Worm (Caenorhabditis elegans) whole organism, young adult: Measurements from ENCODE around the gene T22C8.1.

Source experiments
- B0261.1 ChIP-seq: sonication (generic microtip); optimal IDR thresholded peaks from 2 replicates; lab custom pipeline; 2016; ENCODE audit warnings: mild to moderate bottlenecking, missing genetic modification characterization, moderate library complexity, missing compliant biosample characterization
- B0336.3 ChIP-seq: fragments of 200-800 bp; sonication (Bioruptor generic); IDR thresholded peaks from 2 replicates; pipeline ENCODE4 v1.3.6; 2022; ENCODE audit warnings: missing genetic modification characterization, missing compliant biosample characterization
- D2030.7 ChIP-seq: fragments of 200-800 bp; sonication (Bioruptor generic); IDR thresholded peaks from 2 replicates; pipeline ENCODE4 v1.3.6; 2022; ENCODE audit warnings: missing genetic modification reagents, missing genetic modification characterization, missing compliant biosample characterization
- K11D2.4 ChIP-seq: fragments of 200-800 bp; sonication (Bioruptor generic); IDR thresholded peaks from 2 replicates; pipeline ENCODE4 v1.3.6; 2022; ENCODE audit warnings: missing genetic modification reagents, missing genetic modification characterization, missing compliant biosample characterization
- Y79H2A.3 ChIP-seq: fragments of 200-800 bp; sonication (Bioruptor generic); conservative IDR thresholded peaks from 2 replicates; pipeline ENCODE4 v1.3.6; 2022; ENCODE audit warnings: missing genetic modification reagents, missing genetic modification characterization, missing compliant biosample characterization
- Y95B8A.8 ChIP-seq: fragments of 200-800 bp; sonication (Bioruptor generic); IDR thresholded peaks from 2 replicates; pipeline ENCODE4 v1.3.6; 2022; ENCODE audit warnings: missing genetic modification reagents, missing genetic modification characterization, missing compliant biosample characterization
- aptf-2 ChIP-seq: fragments of 200-800 bp; sonication (Bioruptor generic); conservative IDR thresholded peaks from 2 replicates; pipeline ENCODE4 v1.3.6; 2022; ENCODE audit warnings: missing genetic modification reagents, missing genetic modification characterization, missing compliant biosample characterization
- aptf-3 ChIP-seq: fragments of 200-800 bp; sonication (Bioruptor generic); IDR thresholded peaks from 2 replicates; pipeline ENCODE4 v1.3.6; 2022; ENCODE audit warnings: missing genetic modification characterization, missing compliant biosample characterization
- chd-7 ChIP-seq: sonication (generic microtip); optimal IDR thresholded peaks from 2 replicates; lab custom pipeline; 2016; ENCODE audit warnings: mild to moderate bottlenecking, missing genetic modification characterization, moderate library complexity, missing compliant biosample characterization
- die-1 ChIP-seq: sonication (generic microtip); optimal IDR thresholded peaks from 2 replicates; lab custom pipeline; 2016; ENCODE audit warnings: missing genotype, mild to moderate bottlenecking, missing genetic modification characterization, missing compliant biosample characterization
- dpff-1 ChIP-seq: sonication (generic microtip); optimal IDR thresholded peaks from 2 replicates; lab custom pipeline; 2017; ENCODE audit warnings: mild to moderate bottlenecking, missing genetic modification characterization, missing compliant biosample characterization
- dpl-1 ChIP-seq: fragments of 150-350 bp; optimal IDR thresholded peaks from 2 replicates; lab custom pipeline; 2014; ENCODE audit warnings: missing biosample characterization, missing genetic modification reagents, missing genetic modification characterization
- gei-17 ChIP-seq: fragments of 200-800 bp; sonication (Bioruptor generic); optimal IDR thresholded peaks from 2 replicates; lab custom pipeline; 2018; ENCODE audit warnings: mild to moderate bottlenecking, missing genetic modification characterization, missing compliant biosample characterization
- him-1 ChIP-seq: sonication (generic microtip); optimal IDR thresholded peaks from 2 replicates; lab custom pipeline; 2016; ENCODE audit warnings: missing genotype, missing genetic modification reagents, missing genetic modification characterization, missing compliant biosample characterization
- hmg-1.2 ChIP-seq: fragments of 200-800 bp; sonication (Bioruptor generic); IDR thresholded peaks from 2 replicates; pipeline ENCODE4 v1.3.6; 2022; ENCODE audit warnings: missing genetic modification reagents, missing genetic modification characterization, missing compliant biosample characterization
- hmg-20 ChIP-seq: fragments of 200-800 bp; sonication (Bioruptor generic); IDR thresholded peaks from 2 replicates; pipeline ENCODE4 v1.3.6; 2022; ENCODE audit warnings: missing genetic modification reagents, missing genetic modification characterization, missing compliant biosample characterization
- hsf-1 ChIP-seq: fragments of 200-800 bp; sonication (Bioruptor generic); IDR thresholded peaks from 2 replicates; pipeline ENCODE4 v1.3.6; 2022; ENCODE audit warnings: missing genetic modification reagents, missing genetic modification characterization, missing compliant biosample characterization
- lag-1 ChIP-seq: fragments of 200-800 bp; sonication (Bioruptor generic); IDR thresholded peaks from 2 replicates; pipeline ENCODE4 v1.3.6; 2022; ENCODE audit warnings: missing genetic modification reagents, missing genetic modification characterization, missing compliant biosample characterization
- let-607 ChIP-seq, 2 experiments: fragments of 200-800 bp in 1 of 2; sonication (Bioruptor generic) in 1 of 2; sonication (generic microtip) in 1 of 2; optimal IDR thresholded peaks; 2 replicates each; lab custom pipeline; 2016 to 2018; ENCODE audit warnings: mild to moderate bottlenecking in 2 of 2, missing compliant biosample characterization in 2 of 2, missing genetic modification characterization in 2 of 2, moderate library complexity in 2 of 2, missing genotype in 1 of 2
- lin-26 ChIP-seq: fragments of 200-800 bp; sonication (Bioruptor generic); IDR thresholded peaks from 2 replicates; pipeline ENCODE4 v1.3.6; 2022; ENCODE audit warnings: missing genetic modification reagents, missing genetic modification characterization, missing compliant biosample characterization
- lin-35 ChIP-seq, 3 experiments: fragments of 150-350 bp in 2 of 3; sonication (generic microtip) in 1 of 3; optimal IDR thresholded peaks; 2 replicates each; lab custom pipeline; 2014 to 2018; ENCODE audit warnings: missing biosample characterization in 3 of 3, missing genetic modification characterization in 3 of 3, missing genetic modification reagents in 3 of 3
- lin-40 ChIP-seq: sonication (generic microtip); optimal IDR thresholded peaks from 2 replicates; lab custom pipeline; 2016; ENCODE audit warnings: missing genetic modification characterization, mild to moderate bottlenecking, missing compliant biosample characterization, missing genotype, missing genetic modification reagents
- lsl-1 ChIP-seq: fragments of 200-800 bp; sonication (Bioruptor generic); optimal IDR thresholded peaks from 2 replicates; lab custom pipeline; 2018; ENCODE audit warnings: mild to moderate bottlenecking, missing genetic modification characterization, moderate library complexity, missing compliant biosample characterization
- madf-3 ChIP-seq: fragments of 200-800 bp; sonication (Bioruptor generic); IDR thresholded peaks from 2 replicates; pipeline ENCODE4 v1.3.6; 2022; ENCODE audit warnings: missing genetic modification reagents, missing genetic modification characterization, missing compliant biosample characterization
- mel-28 ChIP-seq: sonication (generic microtip); optimal IDR thresholded peaks from 2 replicates; lab custom pipeline; 2016; ENCODE audit warnings: borderline replicate concordance, mild to moderate bottlenecking, missing genetic modification characterization, missing compliant biosample characterization
- nfya-1 ChIP-seq: sonication (generic microtip); optimal IDR thresholded peaks from 2 replicates; lab custom pipeline; 2017; ENCODE audit warnings: antibody characterized with exemption, missing compliant biosample characterization, missing genetic modification characterization, borderline replicate concordance; ENCODE audit not compliant: insufficient read depth
- nfyb-1 ChIP-seq: fragments of 200-800 bp; sonication (Bioruptor generic); IDR thresholded peaks from 2 replicates; pipeline ENCODE4 v1.3.6; 2022; ENCODE audit warnings: missing genetic modification reagents, missing genetic modification characterization, missing compliant biosample characterization
- repo-1 ChIP-seq: sonication (generic microtip); optimal IDR thresholded peaks from 2 replicates; lab custom pipeline; 2017; ENCODE audit warnings: mild to moderate bottlenecking, missing genetic modification characterization, missing compliant biosample characterization
- rpc-1 ChIP-seq, 2 experiments: fragments of 150-350 bp in 1 of 2; sonication (generic microtip) in 1 of 2; optimal IDR thresholded peaks; 2 replicates each; lab custom pipeline; 2014 to 2018; ENCODE audit warnings: missing biosample characterization in 1 of 2, missing genetic modification characterization in 1 of 2, missing genetic modification reagents in 1 of 2, missing genotype in 1 of 2
- sdz-38 ChIP-seq: sonication (generic microtip); optimal IDR thresholded peaks from 2 replicates; lab custom pipeline; 2016; ENCODE audit warnings: missing genotype, missing genetic modification characterization, missing compliant biosample characterization
- sea-2 ChIP-seq: fragments of 200-800 bp; sonication (Bioruptor generic); IDR thresholded peaks from 2 replicates; pipeline ENCODE4 v1.3.6; 2022; ENCODE audit warnings: missing genetic modification characterization, missing compliant biosample characterization
- snpc-1.3 ChIP-seq: sonication (generic microtip); optimal IDR thresholded peaks from 2 replicates; lab custom pipeline; 2017; ENCODE audit warnings: missing genetic modification characterization, mild to moderate bottlenecking, missing compliant biosample characterization, antibody characterized with exemption, moderate library complexity, missing genotype, missing genetic modification reagents; ENCODE audit not compliant: insufficient read depth
- sptf-2 ChIP-seq: fragments of 200-800 bp; sonication (Bioruptor generic); optimal IDR thresholded peaks from 2 replicates; lab custom pipeline; 2018; ENCODE audit warnings: mild to moderate bottlenecking, missing genetic modification characterization, missing compliant biosample characterization
- tbp1 ChIP-seq: fragments of 200-800 bp; sonication (Bioruptor generic); optimal IDR thresholded peaks from 2 replicates; lab custom pipeline; 2018; ENCODE audit warnings: mild to moderate bottlenecking, missing genetic modification characterization, missing compliant biosample characterization
- tlf-1 ChIP-seq: fragments of 200-800 bp; sonication (Bioruptor generic); optimal IDR thresholded peaks from 2 replicates; lab custom pipeline; 2018; ENCODE audit warnings: mild to moderate bottlenecking, missing genetic modification characterization, missing compliant biosample characterization
- zim-3 ChIP-seq: sonication (generic microtip); optimal IDR thresholded peaks from 2 replicates; lab custom pipeline; 2017; ENCODE audit warnings: mild to moderate bottlenecking, missing genetic modification characterization, moderate library complexity, missing compliant biosample characterization
- ztf-18 ChIP-seq: sonication (generic microtip); optimal IDR thresholded peaks from 2 replicates; lab custom pipeline; 2016; ENCODE audit warnings: missing genotype, mild to moderate bottlenecking, missing genetic modification characterization, missing compliant biosample characterization
- ztf-22 ChIP-seq: fragments of 200-800 bp; sonication (Bioruptor generic); optimal IDR thresholded peaks from 2 replicates; lab custom pipeline; 2018; ENCODE audit warnings: mild to moderate bottlenecking, missing genetic modification characterization, moderate library complexity, missing compliant biosample characterization

The T22C8.1 gene

ce11 chrII:8630088-8630487 is 17.5 kb downstream of the T22C8.1 start, which contains the start of gene T22C8.6:
T22C8.6 (minus strand) TSS chrII:8630281.
- no peak for TF ChIP-seq sptf-2
- no peak for TF ChIP-seq lin-40 (tag; lab: Kevin White, UChicago)
- no peak for TF ChIP-seq let-607 (tag; optimal IDR thresholded peaks at IDR 0.05; lab: Kevin White, UChicago)
- no peak for TF ChIP-seq die-1 (tag; lab: Kevin White, UChicago)
- no peak for TF ChIP-seq lin-35 (GFP tag; optimal IDR thresholded peaks at IDR 0.05; lab: Kevin White, UChicago)
- TF ChIP-seq Y79H2A.3 (GFP tag; lab: Robert Waterston, UW), result no peak
- no peak for TF ChIP-seq lag-1 (GFP tag; lab: Robert Waterston, UW)
- no peak for TF ChIP-seq repo-1 (tag; lab: Kevin White, UChicago)
- TF ChIP-seq B0336.3 (GFP tag; lab: Robert Waterston, UW), result no peak
- no peak for TF ChIP-seq hmg-1.2 (GFP tag; lab: Robert Waterston, UW)
- TF ChIP-seq ztf-18 (tag; lab: Kevin White, UChicago), result no peak
- TF ChIP-seq zim-3 (tag; lab: Kevin White, UChicago), result no peak
- no peak for TF ChIP-seq K11D2.4
- TF ChIP-seq sea-2, result no peak
- TF ChIP-seq Y95B8A.8 (GFP tag; lab: Robert Waterston, UW), result no peak

- TF ChIP-seq D2030.7 (GFP tag; lab: Robert Waterston, UW), result 0 out of 2 replicates have a peak, but pooled peaks have one; percentile 18
- no peak for TF ChIP-seq mel-28 (tag; lab: Kevin White, UChicago)
- TF ChIP-seq sptf-2, result peak; percentile 90
- TF ChIP-seq chd-7 (tag; lab: Kevin White, UChicago), result no peak
- TF ChIP-seq hmg-20, result no peak
- TF ChIP-seq hmg-1.2 (GFP tag; lab: Robert Waterston, UW), result no peak
- TF ChIP-seq B0261.1 (tag; lab: Kevin White, UChicago), result peak; percentile 56
- peak; percentile 82 for TF ChIP-seq tbp1
- no peak for TF ChIP-seq aptf-2 (GFP tag; lab: Robert Waterston, UW)
- peak; percentile 34 for TF ChIP-seq die-1 (tag; lab: Kevin White, UChicago)
- no peak for TF ChIP-seq ztf-22 (GFP tag; lab: Kevin White, UChicago)
- no peak for TF ChIP-seq dpl-1
- TF ChIP-seq rpc-1 (optimal IDR thresholded peaks at IDR 0.05; lab: Kevin White, UChicago), result peak; percentile 53
- peak; percentile 76 for TF ChIP-seq rpc-1 (tag; optimal IDR thresholded peaks at IDR 0.05; lab: Kevin White, UChicago)
- no peak for TF ChIP-seq nfyb-1
- TF ChIP-seq tlf-1 (GFP tag; lab: Kevin White, UChicago), result no peak
- TF ChIP-seq snpc-1.3 (tag; lab: Kevin White, UChicago), result peak; percentile 37
- peak; percentile 36; the same call in 1 of the 2 replicates for TF ChIP-seq hsf-1 (GFP tag; lab: Robert Waterston, UW)
- no peak for TF ChIP-seq aptf-3 (GFP tag; lab: Robert Waterston, UW)
- TF ChIP-seq lsl-1, result peak; percentile 13
- 0 out of 2 replicates have a peak, but pooled peaks have one; percentile 60 for TF ChIP-seq lin-26 (GFP tag; lab: Robert Waterston, UW)
- TF ChIP-seq dpff-1 (tag; lab: Kevin White, UChicago), result no peak
- TF ChIP-seq, all 124 proteins: peak for 10
These were observed 19.2 kb downstream of the T22C8.1 start for ce11 chrII:8631766-8632165.

ce11 chrII:8634386-8634785 is 21.8 kb downstream of the T22C8.1 start, which contains the start of gene cutl-12:
cutl-12 (minus strand) TSS chrII:8634486.
- TF ChIP-seq sdz-38 (tag; lab: Kevin White, UChicago) (no peak), madf-3 (GFP tag; lab: Robert Waterston, UW) (0 out of 2 replicates have a peak, but pooled peaks have one; percentile 39), hsf-1 (GFP tag; lab: Robert Waterston, UW) (no peak), nfya-1 (tag; lab: Kevin White, UChicago) (no peak), him-1 (tag; lab: Kevin White, UChicago) (no peak), sea-2 (no peak), gei-17 (GFP tag; lab: Kevin White, UChicago) (no peak)
